Worm (Caenorhabditis elegans) whole organism, L4 larva: Measurements from ENCODE around the gene dot-1.2.

Experiments used
- ama-1 ChIP-seq: fragments of 150-350 bp; optimal IDR thresholded peaks from 2 replicates; lab custom pipeline; 2014; ENCODE audit warnings: inconsistent platforms, mixed read lengths
- ceh-44 ChIP-seq: fragments of 200-800 bp; sonication (Bioruptor generic); IDR thresholded peaks from 2 replicates; pipeline ENCODE4 v1.3.6; 2022; ENCODE audit warnings: missing genetic modification reagents, missing genetic modification characterization, missing compliant biosample characterization
- ces-1 ChIP-seq: fragments of 150-350 bp; sonication (generic microtip); optimal IDR thresholded peaks from 4 replicates; lab custom pipeline; 2014; ENCODE audit warnings: missing biosample characterization, missing genetic modification reagents, missing genetic modification characterization
- dmd-6 ChIP-seq: fragments of 200-800 bp; sonication (Bioruptor generic); IDR thresholded peaks from 2 replicates; pipeline ENCODE4 v1.3.6; 2022; ENCODE audit warnings: missing genetic modification reagents, missing genetic modification characterization, missing compliant biosample characterization
- egl-27 ChIP-seq: sonication (generic microtip); optimal IDR thresholded peaks from 3 replicates; lab custom pipeline; 2017; ENCODE audit warnings: missing biosample characterization, missing genetic modification reagents, missing genetic modification characterization
- fkh-10 ChIP-seq: fragments of 150-350 bp; optimal IDR thresholded peaks from 2 replicates; lab custom pipeline; 2014; ENCODE audit warnings: missing biosample characterization, missing genetic modification reagents, missing genetic modification characterization
- lin-15B ChIP-seq: fragments of 150-350 bp; sonication (generic microtip); optimal IDR thresholded peaks from 3 replicates; lab custom pipeline; 2014; ENCODE audit warnings: missing biosample characterization, missing genetic modification characterization
- snpc-1.2 ChIP-seq: fragments of 200-800 bp; sonication (Bioruptor generic); IDR thresholded peaks from 2 replicates; pipeline ENCODE4 v1.3.6; 2022; ENCODE audit warnings: missing genetic modification reagents, missing genetic modification characterization, missing compliant biosample characterization
- spr-1 ChIP-seq: sonication (generic microtip); optimal IDR thresholded peaks from 2 replicates; lab custom pipeline; 2016; ENCODE audit warnings: mild to moderate bottlenecking, missing genetic modification characterization, missing compliant biosample characterization
- zip-2 ChIP-seq: fragments of 150-350 bp; optimal IDR thresholded peaks from 2 replicates; lab custom pipeline; 2014; ENCODE audit warnings: missing biosample characterization, missing genetic modification characterization

- TF ChIP-seq snpc-1.2 = no peak
- no peak for TF ChIP-seq fkh-10
- TF ChIP-seq ceh-44 (GFP tag; lab: Robert Waterston, UW) = no peak
- no peak for TF ChIP-seq ces-1 (GFP tag; lab: Kevin White, UChicago)
- TF ChIP-seq zip-2 (tag; lab: Kevin White, UChicago) = no peak
- peak; percentile 67 for TF ChIP-seq dmd-6 (GFP tag; lab: Robert Waterston, UW)
- TF ChIP-seq spr-1 = no peak
- no peak for TF ChIP-seq egl-27 (tag; lab: Kevin White, UChicago)
- no peak for TF ChIP-seq lin-15B (tag; lab: Kevin White, UChicago)
- no peak for TF ChIP-seq ama-1 (lab: Kevin White, UChicago)
These were observed 40.0 kb upstream of the dot-1.2 start for ce11 chrX:11909168-11909567.
